6 worm cellular contexts compared by ENCODE assay signal in the genomic region with DNA sequence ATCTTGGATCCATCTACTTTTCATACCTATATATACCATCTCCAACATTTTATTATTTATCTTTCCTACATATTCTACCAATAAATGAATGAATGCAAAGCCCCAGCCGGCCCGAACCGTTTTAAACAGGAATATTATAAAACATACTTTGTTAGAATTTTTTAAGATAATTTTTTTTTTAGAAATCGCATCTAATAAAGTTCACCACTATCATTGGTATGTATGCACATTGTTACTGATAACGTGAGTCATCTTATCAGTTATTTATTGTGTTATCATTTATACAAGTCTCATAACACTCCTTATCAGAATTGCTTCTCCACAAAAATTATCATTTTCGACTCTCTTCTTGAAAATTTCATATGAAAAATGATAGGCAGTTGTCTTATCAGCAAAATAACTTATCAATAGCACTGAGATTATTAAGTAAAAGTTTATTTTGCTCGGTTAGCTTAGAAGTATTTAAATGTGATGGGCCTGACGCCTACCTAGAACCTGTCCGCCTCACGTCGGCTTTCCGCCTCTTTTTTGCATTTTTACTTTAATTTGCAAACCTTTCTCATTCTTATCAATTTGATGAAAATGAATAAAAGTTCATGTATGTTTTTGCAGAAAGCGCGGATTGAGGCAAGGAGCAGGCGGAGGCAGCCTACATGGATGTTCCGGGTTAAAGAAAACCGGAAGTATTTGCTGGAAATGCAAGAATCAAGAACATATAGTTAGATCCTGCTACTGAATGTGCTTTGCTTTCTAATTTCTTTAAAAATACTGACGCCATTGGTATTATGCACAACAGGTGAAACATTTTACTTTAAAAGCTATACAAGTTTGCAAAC.
TF ChIP-seq lines count a peak whose summit lies in the region.

Gene srz-62 (plus strand): TSS at position 786 of the 836 bp plus-strand sequence.

TF ChIP-seq in whole organism, L1 larva, 84 proteins besides CTCF, POLR2A, EP300 and RAD21 (continues in another document):
- TF ChIP-seq lin-35 (GFP tag; optimal IDR thresholded peaks at IDR 0.05; lab: Kevin White, UChicago) (peak in 1 of 2 experiments; percentile 56), aha-1 (tag; optimal IDR thresholded peaks at IDR 0.05; lab: Kevin White, UChicago) (no peak), mdl-1 (tag; optimal IDR thresholded peaks at IDR 0.05; lab: Kevin White, UChicago) (no peak), egl-13 (tag; optimal IDR thresholded peaks at IDR 0.05; lab: Kevin White, UChicago) (peak; percentile 43), efl-1 (optimal IDR thresholded peaks at IDR 0.05; lab: Kevin White, UChicago) (no peak), efl-1 (GFP tag; optimal IDR thresholded peaks at IDR 0.05 in 1 of 2; lab: Kevin White, UChicago) (peak in 1 of 2 experiments; percentile 78), egl-27 (tag; optimal IDR thresholded peaks at IDR 0.05; lab: Kevin White, UChicago) (peak in 1 of 2 experiments; percentile 23), tlp-1 (tag; optimal IDR thresholded peaks at IDR 0.05; lab: Kevin White, UChicago) (peak; percentile 92), elt-2 (tag; optimal IDR thresholded peaks at IDR 0.05; lab: Kevin White, UChicago) (peak; percentile 100), hlh-17 (GFP tag; optimal IDR thresholded peaks at IDR 0.05; lab: Kevin White, UChicago; ENCODE audit: borderline replicate concordance) (no peak), nhr-20 (tag; optimal IDR thresholded peaks at IDR 0.05; lab: Kevin White, UChicago) (peak; percentile 32), lin-14 (GFP tag; optimal IDR thresholded peaks at IDR 0.05; lab: Kevin White, UChicago) (no peak), jun-1 (tag; optimal IDR thresholded peaks at IDR 0.05; lab: Kevin White, UChicago) (peak; percentile 97)

TF ChIP-seq in whole organism, L2 larva, 48 proteins besides CTCF, POLR2A, EP300 and RAD21:
- peak; percentile 48 for TF ChIP-seq crh-2 (tag; optimal IDR thresholded peaks at IDR 0.05; lab: Kevin White, UChicago)
- TF ChIP-seq egl-27 (tag; optimal IDR thresholded peaks at IDR 0.05; lab: Kevin White, UChicago), result peak; percentile 92
- TF ChIP-seq C34F6.9 (tag; optimal IDR thresholded peaks at IDR 0.05; lab: Kevin White, UChicago), result no peak
- peak; percentile 100 for TF ChIP-seq fos-1 (tag; optimal IDR thresholded peaks at IDR 0.05; lab: Kevin White, UChicago)
- TF ChIP-seq sma-9 (GFP tag; optimal IDR thresholded peaks at IDR 0.05; lab: Kevin White, UChicago), result peak; percentile 49
- no peak for TF ChIP-seq sma-9 (tag; optimal IDR thresholded peaks at IDR 0.05; lab: Kevin White, UChicago)
- TF ChIP-seq lin-11 (tag; optimal IDR thresholded peaks at IDR 0.05; lab: Kevin White, UChicago), result no peak
- peak in 1 of 2 experiments; percentile 55 for TF ChIP-seq mdl-1 (tag; optimal IDR thresholded peaks at IDR 0.05; lab: Kevin White, UChicago)
- no peak for TF ChIP-seq nhr-129 (tag; optimal IDR thresholded peaks at IDR 0.05; lab: Kevin White, UChicago)
- TF ChIP-seq gmeb-1 (tag; optimal IDR thresholded peaks at IDR 0.05; lab: Kevin White, UChicago), result peak; percentile 72

TF ChIP-seq in whole organism, L3 larva, 47 proteins besides CTCF, POLR2A, EP300 and RAD21:
- TF ChIP-seq zag-1 (tag; optimal IDR thresholded peaks at IDR 0.05; lab: Kevin White, UChicago) (no peak), lin-15B (tag; optimal IDR thresholded peaks at IDR 0.05; lab: Kevin White, UChicago) (no peak), fos-1 (tag; optimal IDR thresholded peaks at IDR 0.05; lab: Kevin White, UChicago) (peak; percentile 82), elt-2 (tag; optimal IDR thresholded peaks at IDR 0.05; lab: Kevin White, UChicago) (peak; percentile 100), snpc-4 (tag; optimal IDR thresholded peaks at IDR 0.05; lab: Kevin White, UChicago) (no peak), hmg-11 (tag; optimal IDR thresholded peaks at IDR 0.05; lab: Kevin White, UChicago) (no peak), egl-27 (tag; optimal IDR thresholded peaks at IDR 0.05; lab: Kevin White, UChicago) (peak; percentile 92), pha-4 (tag; optimal IDR thresholded peaks at IDR 0.05; lab: Kevin White, UChicago) (peak; percentile 91), jun-1 (tag; optimal IDR thresholded peaks at IDR 0.05; lab: Kevin White, UChicago) (peak; percentile 98), R02D3.7 (tag; optimal IDR thresholded peaks at IDR 0.05; lab: Kevin White, UChicago) (no peak), unc-39 (tag; optimal IDR thresholded peaks at IDR 0.05; lab: Kevin White, UChicago) (no peak), pqm-1 (tag; optimal IDR thresholded peaks at IDR 0.05; lab: Kevin White, UChicago) (peak; percentile 100)

TF ChIP-seq in whole organism, L4 larva, 104 proteins besides CTCF, POLR2A, EP300 and RAD21 (continues in another document):
- TF ChIP-seq jun-1 (tag; optimal IDR thresholded peaks at IDR 0.05; lab: Kevin White, UChicago), result peak; percentile 80
- TF ChIP-seq daf-16 (GFP tag; optimal IDR thresholded peaks at IDR 0.05; lab: Kevin White, UChicago), result peak in 1 of 2 experiments; percentile 76
- TF ChIP-seq daf-16 (tag; optimal IDR thresholded peaks at IDR 0.05; lab: Kevin White, UChicago), result peak; percentile 97
- TF ChIP-seq pqm-1 (tag; optimal IDR thresholded peaks at IDR 0.05; lab: Kevin White, UChicago), result peak; percentile 100
- TF ChIP-seq lin-38 (GFP tag; IDR thresholded peaks at IDR 0.05; lab: Robert Waterston, UW), result no peak
- no peak for TF ChIP-seq mxl-2 (GFP tag; conservative IDR thresholded peaks at IDR 0.05; lab: Robert Waterston, UW)
- TF ChIP-seq aha-1 (tag; lab: Kevin White, UChicago), result peak; percentile 71
- TF ChIP-seq attf-4 (tag; optimal IDR thresholded peaks at IDR 0.05; lab: Kevin White, UChicago), result no peak
- TF ChIP-seq mdl-1 (tag; optimal IDR thresholded peaks at IDR 0.05; lab: Kevin White, UChicago), result peak in 1 of 2 experiments; percentile 70
- TF ChIP-seq hlh-11 (tag; optimal IDR thresholded peaks at IDR 0.05; lab: Kevin White, UChicago), result peak; percentile 86
- peak; percentile 13 for TF ChIP-seq mxl-3 (GFP tag; optimal IDR thresholded peaks at IDR 0.05; lab: Kevin White, UChicago)
- no peak for TF ChIP-seq lin-15B (tag; optimal IDR thresholded peaks at IDR 0.05; lab: Kevin White, UChicago)
- no peak for TF ChIP-seq ceh-62 (tag; optimal IDR thresholded peaks at IDR 0.05; lab: Kevin White, UChicago)
- TF ChIP-seq ceh-20 (GFP tag; IDR thresholded peaks at IDR 0.05; lab: Robert Waterston, UW), result peak; percentile 66; the same call in 1 of the 2 replicates
- peak; percentile 75 for TF ChIP-seq nhr-6 (tag; optimal IDR thresholded peaks at IDR 0.05; lab: Kevin White, UChicago)
- TF ChIP-seq daf-8 (GFP tag; IDR thresholded peaks at IDR 0.05; lab: Robert Waterston, UW), result no peak

TF ChIP-seq in whole organism, late embryonic, 69 proteins besides CTCF, POLR2A, EP300 and RAD21:
- TF ChIP-seq pqm-1 (tag; optimal IDR thresholded peaks at IDR 0.05; lab: Kevin White, UChicago) (peak; percentile 82), pax-1 (tag; optimal IDR thresholded peaks at IDR 0.05; lab: Kevin White, UChicago) (no peak), fkh-10 (GFP tag; optimal IDR thresholded peaks at IDR 0.05; lab: Kevin White, UChicago) (no peak), tbx-7 (tag; optimal IDR thresholded peaks at IDR 0.05; lab: Kevin White, UChicago) (no peak), fax-1 (tag; optimal IDR thresholded peaks at IDR 0.05; lab: Kevin White, UChicago) (no peak), Y22D7AL.16 (tag; optimal IDR thresholded peaks at IDR 0.05; lab: Kevin White, UChicago) (no peak), ahr-1 (tag; optimal IDR thresholded peaks at IDR 0.05; lab: Kevin White, UChicago) (no peak), elt-2 (tag; optimal IDR thresholded peaks at IDR 0.05; lab: Kevin White, UChicago) (peak; percentile 100), zip-5 (tag; optimal IDR thresholded peaks at IDR 0.05; lab: Kevin White, UChicago) (peak; percentile 20)

TF ChIP-seq in whole organism, young adult, 124 proteins besides CTCF, POLR2A, EP300 and RAD21 (continues in another document):
- no peak for TF ChIP-seq somi-1 (GFP tag; optimal IDR thresholded peaks at IDR 0.05; lab: Kevin White, UChicago)
- no peak for TF ChIP-seq let-526 (GFP tag; IDR thresholded peaks at IDR 0.05; lab: Robert Waterston, UW)
- TF ChIP-seq F22D6.2 (tag; optimal IDR thresholded peaks at IDR 0.05; lab: Kevin White, UChicago), result no peak
- no peak for TF ChIP-seq snpc-3.4 (tag; optimal IDR thresholded peaks at IDR 0.05; lab: Kevin White, UChicago)
- no peak for TF ChIP-seq repo-1 (tag; optimal IDR thresholded peaks at IDR 0.05; lab: Kevin White, UChicago)
- TF ChIP-seq ceh-58 (GFP tag; IDR thresholded peaks at IDR 0.05; lab: Robert Waterston, UW), result no peak
- TF ChIP-seq efl-1 (GFP tag; optimal IDR thresholded peaks at IDR 0.05; lab: Kevin White, UChicago), result no peak
- no peak for TF ChIP-seq K12H6.12 (tag; optimal IDR thresholded peaks at IDR 0.05; lab: Kevin White, UChicago)
- no peak for TF ChIP-seq F57A8.1 (GFP tag; optimal IDR thresholded peaks at IDR 0.05; lab: Kevin White, UChicago)
- no peak for TF ChIP-seq rpc-1 (optimal IDR thresholded peaks at IDR 0.05; lab: Kevin White, UChicago)
- no peak for TF ChIP-seq rpc-1 (tag; optimal IDR thresholded peaks at IDR 0.05; lab: Kevin White, UChicago)
- no peak for TF ChIP-seq athp-1 (tag; optimal IDR thresholded peaks at IDR 0.05; lab: Kevin White, UChicago)
- TF ChIP-seq attf-3 (GFP tag; conservative IDR thresholded peaks at IDR 0.05; lab: Robert Waterston, UW), result no peak
- no peak for TF ChIP-seq nfyb-1 (GFP tag; IDR thresholded peaks at IDR 0.05; lab: Robert Waterston, UW)
- TF ChIP-seq Y95B8A.8 (GFP tag; IDR thresholded peaks at IDR 0.05; lab: Robert Waterston, UW), result no peak
- TF ChIP-seq madf-8 (GFP tag; conservative IDR thresholded peaks at IDR 0.05; lab: Robert Waterston, UW), result no peak
- no peak for TF ChIP-seq aptf-3 (GFP tag; IDR thresholded peaks at IDR 0.05; lab: Robert Waterston, UW)
- no peak for TF ChIP-seq snpc-1.1 (tag; optimal IDR thresholded peaks at IDR 0.05; lab: Kevin White, UChicago; ENCODE audit: insufficient read depth)
- no peak for TF ChIP-seq nhr-90 (tag; optimal IDR thresholded peaks at IDR 0.05; lab: Kevin White, UChicago)
- TF ChIP-seq ztf-28 (GFP tag; IDR thresholded peaks at IDR 0.05; lab: Robert Waterston, UW), result no peak
- no peak for TF ChIP-seq mxl-1 (tag; optimal IDR thresholded peaks at IDR 0.05; lab: Kevin White, UChicago)
- no peak for TF ChIP-seq F55B11.4 (tag; optimal IDR thresholded peaks at IDR 0.05; lab: Kevin White, UChicago; ENCODE audit: borderline replicate concordance, insufficient read depth)
- no peak for TF ChIP-seq bed-2 (GFP tag; IDR thresholded peaks at IDR 0.05; lab: Robert Waterston, UW)
- TF ChIP-seq Y79H2A.3 (GFP tag; conservative IDR thresholded peaks at IDR 0.05; lab: Robert Waterston, UW), result no peak
- TF ChIP-seq lsl-1 (GFP tag; optimal IDR thresholded peaks at IDR 0.05; lab: Kevin White, UChicago), result no peak
- no peak for TF ChIP-seq cebp-1 (GFP tag; IDR thresholded peaks at IDR 0.05; lab: Robert Waterston, UW)
- TF ChIP-seq cebp-1 (tag; optimal IDR thresholded peaks at IDR 0.05; lab: Kevin White, UChicago), result no peak
- no peak for TF ChIP-seq lin-35 (GFP tag; optimal IDR thresholded peaks at IDR 0.05; lab: Kevin White, UChicago)
- TF ChIP-seq rec-8 (tag; optimal IDR thresholded peaks at IDR 0.05; lab: Kevin White, UChicago), result no peak
- no peak for TF ChIP-seq pha-4 (tag; optimal IDR thresholded peaks at IDR 0.05; lab: Kevin White, UChicago)
